Fruit fly (Drosophila melanogaster): ENCODE measurements around the gene mRpL45.

mRpL45 gene

dm6 chr3R:22589311-22589710, 29.0 kb upstream of the mRpL45 start (continued):
- TF ChIP-seq mirr (GFP tag; optimal IDR thresholded peaks at IDR 0.05) (no peak), sens-2 (GFP tag; IDR thresholded peaks at IDR 0.05) (no peak), br (optimal IDR thresholded peaks at IDR 0.05) (no peak), CG2120 (GFP tag; optimal IDR thresholded peaks at IDR 0.05) (no peak), hb (GFP tag; IDR thresholded peaks at IDR 0.05; ENCODE audit: partially characterized antibody) (no peak), CG1233 (GFP tag; optimal IDR thresholded peaks at IDR 0.05) (peak; percentile 60), ac (GFP tag; optimal IDR thresholded peaks at IDR 0.05) (peak; percentile 51), so (GFP tag; IDR thresholded peaks at IDR 0.05) (no peak), tup (GFP tag; optimal IDR thresholded peaks at IDR 0.05) (no peak), tin (GFP tag; optimal IDR thresholded peaks at IDR 0.05) (no peak), Bgb (GFP tag; IDR thresholded peaks at IDR 0.05; ENCODE audit: partially characterized antibody) (no peak), CG10462 (GFP tag; optimal IDR thresholded peaks at IDR 0.05) (no peak), Atf6 (GFP tag; IDR thresholded peaks at IDR 0.05) (no peak), Sox102F (GFP tag; optimal IDR thresholded peaks at IDR 0.05) (peak; percentile 69), CG7271 (tag; optimal IDR thresholded peaks at IDR 0.05) (peak; percentile 62), CG17568 (GFP tag; optimal IDR thresholded peaks at IDR 0.05) (peak; percentile 80), hkb (optimal IDR thresholded peaks at IDR 0.05) (no peak), hkb (GFP tag; IDR thresholded peaks at IDR 0.05) (peak; percentile 31; the same call in 1 of the 2 replicates), Atf3 (GFP tag; optimal IDR thresholded peaks at IDR 0.05) (peak; percentile 29), CG4328 (GFP tag; optimal IDR thresholded peaks at IDR 0.05) (no peak), ato (GFP tag; IDR thresholded peaks at IDR 0.05; ENCODE audit: partially characterized antibody) (no peak), MESR4 (GFP tag; optimal IDR thresholded peaks at IDR 0.05) (no peak), CG10543 (GFP tag; optimal IDR thresholded peaks at IDR 0.05) (no peak), CG14710 (tag; optimal IDR thresholded peaks at IDR 0.05) (peak; percentile 48), Nf-YA (GFP tag; IDR thresholded peaks at IDR 0.05) (no peak), NC2α (GFP tag; optimal IDR thresholded peaks at IDR 0.05) (no peak), CG9609 (GFP tag; optimal IDR thresholded peaks at IDR 0.05) (no peak), wdn (GFP tag; IDR thresholded peaks at IDR 0.05) (no peak), Hsf (GFP tag; optimal IDR thresholded peaks at IDR 0.05) (peak; percentile 0), Stat92E (GFP tag; optimal IDR thresholded peaks at IDR 0.05) (no peak), CG18476 (GFP tag; optimal IDR thresholded peaks at IDR 0.05) (no peak), Tbp (GFP tag; optimal IDR thresholded peaks at IDR 0.05) (no peak), CG10979 (tag; optimal IDR thresholded peaks at IDR 0.05) (peak; percentile 7), Doc2 (GFP tag; IDR thresholded peaks at IDR 0.05) (no peak), insv (GFP tag; optimal IDR thresholded peaks at IDR 0.05) (no peak), Opbp (GFP tag; IDR thresholded peaks at IDR 0.05; ENCODE audit: partially characterized antibody) (no peak), p53 (GFP tag; optimal IDR thresholded peaks at IDR 0.05) (no peak), CG34224 (GFP tag; IDR thresholded peaks at IDR 0.05; ENCODE audit: partially characterized antibody) (no peak), Eip74EF (GFP tag; optimal IDR thresholded peaks at IDR 0.05) (peak in 1 of 2 experiments; percentile 47), fd102C (GFP tag; optimal IDR thresholded peaks at IDR 0.05) (no peak), danr (GFP tag; IDR thresholded peaks at IDR 0.05) (no peak), cg (GFP tag; optimal IDR thresholded peaks at IDR 0.05) (no peak), lilli (GFP tag; optimal IDR thresholded peaks at IDR 0.05) (no peak), dmrt99B (tag; optimal IDR thresholded peaks at IDR 0.05) (peak; percentile 69), yki (optimal IDR thresholded peaks at IDR 0.05) (no peak), NC2β (GFP tag; optimal IDR thresholded peaks at IDR 0.05) (no peak), ssp (GFP tag; IDR thresholded peaks at IDR 0.05) (no peak), CG8388 (GFP tag; optimal IDR thresholded peaks at IDR 0.05) (peak; percentile 29), H2.0 (GFP tag; IDR thresholded peaks at IDR 0.05) (no peak), CG12155 (GFP tag; optimal IDR thresholded peaks at IDR 0.05) (no peak), ken (GFP tag; IDR thresholded peaks at IDR 0.05) (no peak), CG31365 (tag; optimal IDR thresholded peaks at IDR 0.05) (peak; percentile 3)
